Fruit fly (Drosophila melanogaster) whole organism, embryonic: ENCODE results near the gene PRL-1.

Experiments used
- Atf3 ChIP-seq: fragments of 200-800 bp; sonication (Bioruptor generic); optimal IDR thresholded peaks from 3 replicates; lab custom pipeline; 2016; ENCODE audit warnings: missing biosample characterization, missing genetic modification characterization
- CG1024 ChIP-seq: fragments of 200-800 bp; sonication (Bioruptor generic); IDR thresholded peaks from 2 replicates; pipeline ENCODE4 v1.3.6; 2022; ENCODE audit warnings: missing biosample characterization, missing genetic modification characterization
- CG12104 ChIP-seq: fragments of 200-800 bp; sonication (Bioruptor generic); optimal IDR thresholded peaks from 3 replicates; lab custom pipeline; 2016; ENCODE audit warnings: missing biosample characterization, missing genetic modification characterization
- CG12942 ChIP-seq: fragments of 200-800 bp; sonication (Bioruptor generic); optimal IDR thresholded peaks from 3 replicates; lab custom pipeline; 2016; ENCODE audit warnings: missing biosample characterization, missing genetic modification characterization
- CG13287 ChIP-seq: fragments of 200-800 bp; sonication (Bioruptor generic); IDR thresholded peaks from 2 replicates; pipeline ENCODE4 v1.3.6; 2022; ENCODE audit warnings: missing biosample characterization, missing genetic modification characterization; ENCODE audit not compliant: partially characterized antibody
- CG16813 ChIP-seq: fragments of 200-800 bp; sonication (Bioruptor generic); IDR thresholded peaks from 3 replicates; pipeline ENCODE4 v1.3.6; 2022; ENCODE audit warnings: missing biosample characterization, missing genetic modification characterization; ENCODE audit not compliant: partially characterized antibody
- CG17829 ChIP-seq: fragments of 200-800 bp; optimal IDR thresholded peaks from 2 replicates; lab custom pipeline; 2019; ENCODE audit warnings: missing biosample characterization, mild to moderate bottlenecking, missing genetic modification characterization, moderate library complexity
- CG18476 ChIP-seq: fragments of 200-800 bp; sonication (Bioruptor generic); optimal IDR thresholded peaks from 2 replicates; lab custom pipeline; 2016; ENCODE audit warnings: missing biosample characterization, mild to moderate bottlenecking, missing genetic modification characterization
- CG2129 ChIP-seq: fragments of 200-800 bp; sonication (Bioruptor generic); IDR thresholded peaks from 2 replicates; pipeline ENCODE4 v1.3.6; 2022; ENCODE audit warnings: missing biosample characterization, missing genetic modification characterization; ENCODE audit not compliant: partially characterized antibody
- CG3995 ChIP-seq: fragments of 200-800 bp; sonication (Bioruptor generic); optimal IDR thresholded peaks from 3 replicates; lab custom pipeline; 2016; ENCODE audit warnings: missing biosample characterization, missing genetic modification characterization
- Camta ChIP-seq: fragments of 200-800 bp; sonication (Bioruptor generic); optimal IDR thresholded peaks from 2 replicates; lab custom pipeline; 2016; ENCODE audit warnings: missing biosample characterization, missing genetic modification characterization
- CkIIα-i1 ChIP-seq: fragments of 200-800 bp; sonication (Bioruptor generic); IDR thresholded peaks from 2 replicates; pipeline ENCODE4 v1.3.6; 2022; ENCODE audit warnings: missing biosample characterization, missing genetic modification characterization
- CoRest ChIP-seq: fragments of 200-800 bp; sonication (Bioruptor generic); optimal IDR thresholded peaks from 3 replicates; lab custom pipeline; 2018; ENCODE audit warnings: missing biosample characterization, mild to moderate bottlenecking, missing genetic modification characterization, moderate library complexity
- D19A ChIP-seq: fragments of 200-800 bp; optimal IDR thresholded peaks from 3 replicates; lab custom pipeline; 2019; ENCODE audit warnings: missing biosample characterization, mild to moderate bottlenecking, missing genetic modification characterization, moderate library complexity
- Dbx ChIP-seq: fragments of 200-800 bp; sonication (Bioruptor generic); IDR thresholded peaks from 3 replicates; pipeline ENCODE4 v1.3.6; 2022; ENCODE audit warnings: missing biosample characterization, missing genetic modification characterization
- Dip3 ChIP-seq: fragments of 200-800 bp; sonication (Bioruptor generic); optimal IDR thresholded peaks from 3 replicates; lab custom pipeline; 2016; ENCODE audit warnings: missing biosample characterization, missing genetic modification characterization
- Dll ChIP-seq: fragments of 200-800 bp; sonication (Bioruptor generic); IDR thresholded peaks from 4 replicates; pipeline ENCODE4 v1.3.6; 2022; ENCODE audit warnings: missing biosample characterization, missing genetic modification characterization; ENCODE audit not compliant: partially characterized antibody
- E2f1 ChIP-seq: fragments of 200-800 bp; sonication (Bioruptor generic); IDR thresholded peaks from 2 replicates; pipeline ENCODE4 v1.3.6; 2022; ENCODE audit warnings: missing biosample characterization, missing genetic modification characterization
- Hr39 ChIP-seq: fragments of >200 bp; optimal IDR thresholded peaks from 2 replicates; lab custom pipeline; 2017
- Hr78 ChIP-seq, 2 experiments: fragments of 200-800 bp in 1 of 2; fragments of >200 bp in 1 of 2; sonication (Bioruptor generic) in 1 of 2; optimal IDR thresholded peaks; 2 replicates each; lab custom pipeline; 2017 to 2019; ENCODE audit warnings: missing biosample characterization in 2 of 2, missing genetic modification characterization in 2 of 2, mild to moderate bottlenecking in 1 of 2, moderate library complexity in 1 of 2
- Mrtf ChIP-seq: fragments of 200-800 bp; sonication (Bioruptor generic); IDR thresholded peaks from 3 replicates; pipeline ENCODE4 v1.3.6; 2022; ENCODE audit warnings: missing biosample characterization, missing genetic modification characterization
- Myb ChIP-seq: fragments of 200-800 bp; sonication (Bioruptor generic); optimal IDR thresholded peaks from 2 replicates; lab custom pipeline; 2016; ENCODE audit warnings: missing biosample characterization, missing genetic modification characterization
- NfI ChIP-seq: fragments of 200-800 bp; sonication (Bioruptor generic); optimal IDR thresholded peaks from 3 replicates; lab custom pipeline; 2018; ENCODE audit warnings: missing biosample characterization, mild to moderate bottlenecking, missing genetic modification characterization, moderate library complexity
- Ptx1 ChIP-seq: fragments of 200-800 bp; sonication (Bioruptor generic); IDR thresholded peaks from 2 replicates; pipeline ENCODE4 v1.3.6; 2022; ENCODE audit warnings: missing biosample characterization, missing genetic modification characterization
- Spps ChIP-seq: fragments of 200-800 bp; sonication (Bioruptor generic); optimal IDR thresholded peaks from 2 replicates; lab custom pipeline; 2018; ENCODE audit warnings: missing biosample characterization, mild to moderate bottlenecking, missing genetic modification characterization
- YL-1 ChIP-seq: fragments of 200-800 bp; sonication (Bioruptor generic); optimal IDR thresholded peaks from 3 replicates; lab custom pipeline; 2017; ENCODE audit warnings: missing biosample characterization, mild to moderate bottlenecking, missing genetic modification characterization
- abd-A ChIP-seq: fragments of 200-800 bp; sonication (Bioruptor generic); optimal IDR thresholded peaks from 3 replicates; lab custom pipeline; 2019; ENCODE audit warnings: missing biosample characterization, mild to moderate bottlenecking, missing genetic modification characterization, moderate library complexity
- ac ChIP-seq: fragments of 200-800 bp; sonication (Bioruptor generic); optimal IDR thresholded peaks from 3 replicates; lab custom pipeline; 2017; ENCODE audit warnings: missing biosample characterization, mild to moderate bottlenecking, missing genetic modification characterization
- al ChIP-seq: fragments of 200-800 bp; sonication (Bioruptor generic); IDR thresholded peaks from 2 replicates; pipeline ENCODE4 v1.3.6; 2022; ENCODE audit warnings: missing biosample characterization, missing genetic modification characterization
- ara ChIP-seq: fragments of 200-800 bp; sonication (Bioruptor generic); IDR thresholded peaks from 2 replicates; pipeline ENCODE4 v1.3.6; 2022; ENCODE audit warnings: missing biosample characterization, missing genetic modification characterization
- bcd ChIP-seq: fragments of 200-800 bp; sonication (Bioruptor generic); optimal IDR thresholded peaks from 2 replicates; lab custom pipeline; 2017; ENCODE audit warnings: missing biosample characterization, mild to moderate bottlenecking, missing genetic modification characterization
- bigmax ChIP-seq: fragments of 200-800 bp; sonication (Bioruptor generic); optimal IDR thresholded peaks from 2 replicates; lab custom pipeline; 2018; ENCODE audit warnings: missing biosample characterization, mild to moderate bottlenecking, missing genetic modification characterization
- chm ChIP-seq: fragments of 200-800 bp; sonication (Bioruptor generic); IDR thresholded peaks from 2 replicates; pipeline ENCODE4 v1.3.6; 2022; ENCODE audit warnings: missing biosample characterization, missing genetic modification characterization
- chn ChIP-seq: fragments of 200-800 bp; sonication (Bioruptor generic); optimal IDR thresholded peaks from 2 replicates; lab custom pipeline; 2016; ENCODE audit warnings: missing biosample characterization, missing genetic modification characterization
- fd102C ChIP-seq: fragments of 200-800 bp; sonication (Bioruptor generic); optimal IDR thresholded peaks from 2 replicates; lab custom pipeline; 2018; ENCODE audit warnings: missing biosample characterization, mild to moderate bottlenecking, missing genetic modification characterization, moderate library complexity
- fd3F ChIP-seq: fragments of 200-800 bp; sonication (Bioruptor generic); optimal IDR thresholded peaks from 2 replicates; lab custom pipeline; 2018; ENCODE audit warnings: missing biosample characterization, mild to moderate bottlenecking, missing genetic modification characterization, moderate library complexity
- fru ChIP-seq: fragments of >200 bp; optimal IDR thresholded peaks from 2 replicates; lab custom pipeline; 2017
- gce ChIP-seq: fragments of 200-800 bp; sonication (Bioruptor generic); IDR thresholded peaks from 3 replicates; pipeline ENCODE4 v1.3.6; 2022; ENCODE audit warnings: missing biosample characterization, missing genetic modification characterization
- gfzf ChIP-seq: fragments of 200-800 bp; sonication (Bioruptor generic); optimal IDR thresholded peaks from 2 replicates; lab custom pipeline; 2016; ENCODE audit warnings: missing biosample characterization, mild to moderate bottlenecking, missing genetic modification characterization, moderate library complexity
- hkb ChIP-seq, 2 experiments: fragments of 200-800 bp in 1 of 2; fragments of >200 bp in 1 of 2; sonication (Bioruptor generic) in 1 of 2; IDR thresholded peaks in 1 of 2; optimal IDR thresholded peaks in 1 of 2; 2 replicates each; pipeline versions ENCODE4 v1.3.6 to Lab custom; 2017 to 2022; ENCODE audit warnings: missing biosample characterization in 1 of 2, missing genetic modification characterization in 1 of 2
- insv ChIP-seq, 2 experiments: fragments of 200-800 bp; sonication (Bioruptor generic); optimal IDR thresholded peaks; 3 replicates each; lab custom pipeline; 2016 to 2018; ENCODE audit warnings: missing biosample characterization in 2 of 2, missing genetic modification characterization in 2 of 2
- kni ChIP-seq: fragments of 200-800 bp; sonication (Bioruptor generic); optimal IDR thresholded peaks from 3 replicates; lab custom pipeline; 2017; ENCODE audit warnings: mild to moderate bottlenecking, missing biosample characterization, missing genetic modification reagents, missing genetic modification characterization
- lmd ChIP-seq: fragments of 200-800 bp; sonication (Bioruptor generic); IDR thresholded peaks from 2 replicates; pipeline ENCODE4 v1.3.6; 2022; ENCODE audit warnings: missing biosample characterization, missing genetic modification characterization
- pan ChIP-seq, 4 experiments: fragments of >200 bp in 3 of 4; fragments of 200-800 bp in 1 of 4; sonication (Bioruptor generic) in 1 of 4; optimal IDR thresholded peaks in 3 of 4; IDR thresholded peaks in 1 of 4; 2 replicates each; pipeline versions ENCODE4 v1.3.6 to Lab custom; 2017 to 2022; ENCODE audit warnings: missing biosample characterization in 2 of 4, missing genetic modification characterization in 2 of 4, mixed read lengths in 1 of 4
- repo ChIP-seq: fragments of 200-800 bp; sonication (Bioruptor generic); optimal IDR thresholded peaks from 2 replicates; lab custom pipeline; 2016; ENCODE audit warnings: missing biosample characterization, missing genetic modification characterization
- row ChIP-seq: fragments of 200-800 bp; sonication (Bioruptor generic); IDR thresholded peaks from 3 replicates; pipeline ENCODE4 v1.3.6; 2022; ENCODE audit warnings: missing biosample characterization, missing genetic modification characterization
- sc ChIP-seq, 3 experiments: fragments of >200 bp in 2 of 3; fragments of 200-800 bp in 1 of 3; sonication (Bioruptor generic) in 1 of 3; optimal IDR thresholded peaks; 2 replicates in 2 of 3; 3 replicates in 1 of 3; lab custom pipeline; 2017; ENCODE audit warnings: mild to moderate bottlenecking in 1 of 3, missing biosample characterization in 1 of 3, missing genetic modification characterization in 1 of 3, missing genetic modification reagents in 1 of 3
- sob ChIP-seq: fragments of 200-800 bp; sonication (Bioruptor generic); IDR thresholded peaks from 2 replicates; pipeline ENCODE4 v1.3.6; 2022; ENCODE audit warnings: missing biosample characterization, missing genetic modification characterization
- sqz ChIP-seq: fragments of 200-800 bp; sonication (Bioruptor generic); optimal IDR thresholded peaks from 3 replicates; lab custom pipeline; 2018; ENCODE audit warnings: missing biosample characterization, mild to moderate bottlenecking, missing genetic modification characterization

PRL-1 gene

DNA sequence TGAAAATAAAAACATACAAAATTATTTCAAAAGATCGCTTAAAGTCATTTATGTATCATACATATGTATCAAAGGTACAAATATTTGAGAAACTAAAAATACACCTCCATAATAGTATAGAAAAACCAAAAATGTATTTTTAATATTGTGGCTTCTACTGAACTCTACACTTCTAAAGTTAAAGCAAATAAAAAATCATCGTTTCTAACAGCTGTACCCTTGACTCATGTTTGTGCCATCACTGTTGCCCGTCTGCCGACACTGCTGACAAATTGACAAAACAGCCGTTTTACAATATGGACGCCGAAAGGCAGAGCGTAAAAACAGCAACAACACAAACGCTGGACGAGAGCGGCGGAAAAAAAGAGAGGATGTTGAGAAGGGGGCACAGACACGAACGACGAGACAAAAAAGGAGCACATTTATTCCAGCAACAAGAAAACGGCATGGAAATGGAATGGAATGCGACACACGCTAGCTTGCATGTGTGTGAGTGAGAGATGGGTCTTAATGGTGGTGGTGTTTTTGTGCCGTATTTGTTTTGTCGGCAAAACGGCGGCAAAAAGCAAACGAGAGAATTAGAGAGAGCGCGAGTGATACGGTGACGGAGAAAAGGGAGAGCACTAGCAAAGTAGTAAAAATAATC is 29.1 kb upstream of the PRL-1 start (continued):
- no peak for TF ChIP-seq gfzf (GFP tag; lab: Kevin White, UChicago)
- TF ChIP-seq CG3995 (GFP tag; lab: Kevin White, UChicago), result peak; percentile 62
- peak; percentile 78 for TF ChIP-seq CG18476 (GFP tag; lab: Kevin White, UChicago)
- peak; percentile 93 for TF ChIP-seq kni (GFP tag; lab: Kevin White, UChicago)
- no peak for TF ChIP-seq Mrtf (GFP tag; lab: Robert Waterston, UW)
- TF ChIP-seq CG12942, result peak; percentile 81
- TF ChIP-seq al, result no peak
- TF ChIP-seq bigmax (GFP tag; lab: Kevin White, UChicago), result no peak
- TF ChIP-seq CG2129 (GFP tag; lab: Robert Waterston, UW), result no peak
- TF ChIP-seq Camta (GFP tag; lab: Kevin White, UChicago), result peak; percentile 79
- no peak for TF ChIP-seq ara (GFP tag; lab: Robert Waterston, UW)
- peak; percentile 32 for TF ChIP-seq repo (GFP tag; lab: Kevin White, UChicago)
- no peak for TF ChIP-seq pan (optimal IDR thresholded peaks at IDR 0.05; lab: Kevin White, UChicago)
- TF ChIP-seq pan (GFP tag; optimal IDR thresholded peaks at IDR 0.05 in 1 of 2, IDR thresholded peaks at IDR 0.05 in 1 of 2), result no peak
- TF ChIP-seq D19A, result peak; percentile 80
- TF ChIP-seq CG16813 (GFP tag; lab: Robert Waterston, UW), result no peak
- TF ChIP-seq sqz (GFP tag; lab: Kevin White, UChicago), result peak; percentile 78
- TF ChIP-seq CkIIα-i1 (GFP tag; lab: Robert Waterston, UW), result no peak
- TF ChIP-seq ac (GFP tag; lab: Kevin White, UChicago), result no peak
- TF ChIP-seq chn (GFP tag; lab: Kevin White, UChicago), result peak; percentile 68
- TF ChIP-seq bcd, result peak; percentile 84
- no peak for TF ChIP-seq Hr39 (lab: Kevin White, UChicago)
- no peak for TF ChIP-seq insv (GFP tag; optimal IDR thresholded peaks at IDR 0.05; lab: Kevin White, UChicago)
- TF ChIP-seq gce (GFP tag; lab: Robert Waterston, UW), result no peak
- TF ChIP-seq Spps (tag; lab: Kevin White, UChicago), result peak; percentile 77
- TF ChIP-seq fru, result no peak
- TF ChIP-seq CG12104, result peak; percentile 57
- no peak for TF ChIP-seq hkb (optimal IDR thresholded peaks at IDR 0.05; lab: Kevin White, UChicago)
- no peak for TF ChIP-seq hkb (GFP tag; IDR thresholded peaks at IDR 0.05; lab: Robert Waterston, UW)
- TF ChIP-seq YL-1 (GFP tag; lab: Kevin White, UChicago), result no peak
- no peak for TF ChIP-seq sob (GFP tag; lab: Robert Waterston, UW)
- no peak for TF ChIP-seq Ptx1 (GFP tag; lab: Robert Waterston, UW)
- TF ChIP-seq Hr78 (GFP tag; optimal IDR thresholded peaks at IDR 0.05; lab: Kevin White, UChicago), result peak in 1 of 2 experiments; percentile 37
- peak; percentile 84 for TF ChIP-seq abd-A
- TF ChIP-seq sc (optimal IDR thresholded peaks at IDR 0.05; lab: Kevin White, UChicago), result no peak
- peak; percentile 68 for TF ChIP-seq sc (GFP tag; optimal IDR thresholded peaks at IDR 0.05; lab: Kevin White, UChicago)
- no peak for TF ChIP-seq Dbx (GFP tag; lab: Robert Waterston, UW)
- TF ChIP-seq Dll (GFP tag; lab: Robert Waterston, UW), result no peak
- TF ChIP-seq E2f1, result no peak
- TF ChIP-seq Myb, result peak; percentile 72
- peak; percentile 81 for TF ChIP-seq NfI
- TF ChIP-seq lmd (GFP tag; lab: Robert Waterston, UW), result no peak
- TF ChIP-seq Dip3 (GFP tag; lab: Kevin White, UChicago), result peak; percentile 83
- peak; percentile 76 for TF ChIP-seq fd3F (GFP tag; lab: Kevin White, UChicago)
- no peak for TF ChIP-seq CG1024 (GFP tag; lab: Robert Waterston, UW)
- no peak for TF ChIP-seq fd102C (GFP tag; lab: Kevin White, UChicago)
- no peak for TF ChIP-seq CG13287 (GFP tag; lab: Robert Waterston, UW)
- no peak for TF ChIP-seq row
- peak; percentile 86 for TF ChIP-seq CG17829 (tag; lab: Kevin White, UChicago)
- TF ChIP-seq Atf3 (GFP tag; lab: Kevin White, UChicago), result peak; percentile 85
- no peak for TF ChIP-seq chm (GFP tag; lab: Robert Waterston, UW)
- TF ChIP-seq CoRest (tag; lab: Kevin White, UChicago), result peak; percentile 80
